Worm (Caenorhabditis elegans): ENCODE results near the gene F32E10.9.
"Not testable (repeated sequence)": the region's sequence is repeated elsewhere in the genome, so short reads cannot be mapped to it uniquely, and the experiment has no call there.

Gene F32E10.9

ce11 chrIV:7563850-7564249, at the start of gene F32E10.9:
F32E10.9 (minus strand) TSS chrIV:7563950.
- TF ChIP-seq flt-1 (GFP tag; IDR thresholded peaks at IDR 0.05); T22C8.4 (GFP tag; IDR thresholded peaks at IDR 0.05); ref-1 (GFP tag; conservative IDR thresholded peaks at IDR 0.05): not testable (repeated sequence)

ce11 chrIV:7612523-7612922, 48.8 kb upstream of the F32E10.9 start:
- TF ChIP-seq cog-1 (tag; optimal IDR thresholded peaks at IDR 0.05) (no peak), ztf-23 (GFP tag; IDR thresholded peaks at IDR 0.05) (no peak), flt-1 (GFP tag; IDR thresholded peaks at IDR 0.05) (no peak), klf-2 (GFP tag; conservative IDR thresholded peaks at IDR 0.05) (no peak), tab-1 (GFP tag; IDR thresholded peaks at IDR 0.05) (no peak), ref-1 (GFP tag; conservative IDR thresholded peaks at IDR 0.05) (no peak), ztf-29 (GFP tag; IDR thresholded peaks at IDR 0.05) (no peak), T22C8.4 (GFP tag; IDR thresholded peaks at IDR 0.05) (no peak), med-1 (GFP tag; optimal IDR thresholded peaks at IDR 0.05; ENCODE audit: insufficient read depth) (no peak)

- TF ChIP-seq ztf-23 (GFP tag; IDR thresholded peaks at IDR 0.05) (0 out of 2 replicates have a peak, but pooled peaks have one; percentile 23), ztf-29 (GFP tag; IDR thresholded peaks at IDR 0.05) (no peak)
Observed at ce11 chrIV:7611396-7611795, 47.6 kb upstream of the F32E10.9 start.

ce11 chrIV:7608111-7608510, 44.4 kb upstream of the F32E10.9 start:
- TF ChIP-seq ztf-29 (GFP tag; IDR thresholded peaks at IDR 0.05) (no peak), med-1 (GFP tag; optimal IDR thresholded peaks at IDR 0.05; ENCODE audit: insufficient read depth) (no peak), flt-1 (GFP tag; IDR thresholded peaks at IDR 0.05) (no peak), ztf-23 (GFP tag; IDR thresholded peaks at IDR 0.05) (no peak), klf-2 (GFP tag; conservative IDR thresholded peaks at IDR 0.05) (no peak), T22C8.4 (GFP tag; IDR thresholded peaks at IDR 0.05) (no peak), tab-1 (GFP tag; IDR thresholded peaks at IDR 0.05) (no peak), ref-1 (GFP tag; conservative IDR thresholded peaks at IDR 0.05) (no peak), cog-1 (tag; optimal IDR thresholded peaks at IDR 0.05) (no peak)

- TF ChIP-seq ztf-29 (GFP tag; IDR thresholded peaks at IDR 0.05) (no peak), tab-1 (GFP tag; IDR thresholded peaks at IDR 0.05) (no peak), flt-1 (GFP tag; IDR thresholded peaks at IDR 0.05) (no peak), ref-1 (GFP tag; conservative IDR thresholded peaks at IDR 0.05) (no peak), med-1 (GFP tag; optimal IDR thresholded peaks at IDR 0.05; ENCODE audit: insufficient read depth) (no peak), T22C8.4 (GFP tag; IDR thresholded peaks at IDR 0.05) (no peak), cog-1 (tag; optimal IDR thresholded peaks at IDR 0.05) (no peak), ztf-23 (GFP tag; IDR thresholded peaks at IDR 0.05) (no peak), klf-2 (GFP tag; conservative IDR thresholded peaks at IDR 0.05) (no peak)
Observed at ce11 chrIV:7605413-7605812, 41.7 kb upstream of the F32E10.9 start.

- TF ChIP-seq T22C8.4 (GFP tag; IDR thresholded peaks at IDR 0.05) (no peak), flt-1 (GFP tag; IDR thresholded peaks at IDR 0.05) (no peak)
Observed at ce11 chrIV:7588631-7589030, 24.9 kb upstream of the F32E10.9 start, which contains the start of gene cla-1. cla-1 (plus strand) TSS chrIV:7588931.

- TF ChIP-seq flt-1 (GFP tag; IDR thresholded peaks at IDR 0.05) (no peak), ref-1 (GFP tag; conservative IDR thresholded peaks at IDR 0.05) (no peak), med-1 (GFP tag; optimal IDR thresholded peaks at IDR 0.05; ENCODE audit: insufficient read depth) (no peak), tab-1 (GFP tag; IDR thresholded peaks at IDR 0.05) (no peak), ztf-23 (GFP tag; IDR thresholded peaks at IDR 0.05) (no peak), ztf-29 (GFP tag; IDR thresholded peaks at IDR 0.05) (no peak), cog-1 (tag; optimal IDR thresholded peaks at IDR 0.05) (no peak), klf-2 (GFP tag; conservative IDR thresholded peaks at IDR 0.05) (no peak), T22C8.4 (GFP tag; IDR thresholded peaks at IDR 0.05) (no peak)
Observed at ce11 chrIV:7586972-7587371, 23.2 kb upstream of the F32E10.9 start.

ce11 chrIV:7585273-7585882, 21.6 kb upstream of the F32E10.9 start:
- TF ChIP-seq cog-1 (tag; optimal IDR thresholded peaks at IDR 0.05): no peak
- TF ChIP-seq flt-1 (GFP tag; IDR thresholded peaks at IDR 0.05): no peak
- no peak for TF ChIP-seq T22C8.4 (GFP tag; IDR thresholded peaks at IDR 0.05)
- no peak for TF ChIP-seq ztf-23 (GFP tag; IDR thresholded peaks at IDR 0.05)
- TF ChIP-seq tab-1 (GFP tag; IDR thresholded peaks at IDR 0.05): no peak
- no peak for TF ChIP-seq ref-1 (GFP tag; conservative IDR thresholded peaks at IDR 0.05)
- no peak for TF ChIP-seq klf-2 (GFP tag; conservative IDR thresholded peaks at IDR 0.05)
- TF ChIP-seq med-1 (GFP tag; optimal IDR thresholded peaks at IDR 0.05; ENCODE audit: insufficient read depth): no peak
- no peak for TF ChIP-seq ztf-29 (GFP tag; IDR thresholded peaks at IDR 0.05)

- TF ChIP-seq cog-1 (tag; optimal IDR thresholded peaks at IDR 0.05) (peak; percentile 70), flt-1 (GFP tag; IDR thresholded peaks at IDR 0.05) (peak; percentile 45; the same call in 1 of the 2 replicates), ztf-29 (GFP tag; IDR thresholded peaks at IDR 0.05) (no peak)
Observed at ce11 chrIV:7580062-7580614, 16.4 kb upstream of the F32E10.9 start, which contains the start of the genes cec-5 and nol-10. cec-5 (minus strand) TSS chrIV:7580112. nol-10 (plus strand) TSS chrIV:7580597.

- no peak for TF ChIP-seq med-1 (GFP tag; optimal IDR thresholded peaks at IDR 0.05; ENCODE audit: insufficient read depth)
- TF ChIP-seq ref-1 (GFP tag; conservative IDR thresholded peaks at IDR 0.05): no peak
Observed at ce11 chrIV:7578281-7578680, 14.5 kb upstream of the F32E10.9 start, which contains the start of gene F32E10.5. F32E10.5 (minus strand) TSS chrIV:7578381.
